Worm (Caenorhabditis elegans) whole organism, L2 larva: ENCODE data around the gene hacl-1.

Experiments used
- ama-1 ChIP-seq: fragments of 150-350 bp; optimal IDR thresholded peaks from 2 replicates; lab custom pipeline; 2018; ENCODE audit warnings: inconsistent platforms
- egl-27 ChIP-seq: sonication (generic microtip); optimal IDR thresholded peaks from 3 replicates; lab custom pipeline; 2017; ENCODE audit warnings: missing biosample characterization, missing genetic modification reagents, missing genetic modification characterization
- lin-13 ChIP-seq: fragments of 150-350 bp; optimal IDR thresholded peaks from 2 replicates; lab custom pipeline; 2014; ENCODE audit warnings: missing biosample characterization, missing genetic modification reagents, missing genetic modification characterization

ce11 chrII:11455715-11456114 is 37.0 kb downstream of the hacl-1 start:
- TF ChIP-seq ama-1 (no peak), egl-27 (no peak), lin-13 (no peak)
